Worm (Caenorhabditis elegans) whole organism, late embryonic: ENCODE data around the gene fbxa-182.
A peak's percentile ranks its signal among the peaks of the same experiment; 100 is the strongest.

Experiments used
- C38D4.7 ChIP-seq: fragments of 200-800 bp; sonication (Bioruptor generic); optimal IDR thresholded peaks from 2 replicates; lab custom pipeline; 2018; ENCODE audit warnings: mild to moderate bottlenecking, missing genetic modification characterization, moderate library complexity, missing compliant biosample characterization
- K02D7.2 ChIP-seq: sonication (generic microtip); optimal IDR thresholded peaks from 2 replicates; lab custom pipeline; 2017; ENCODE audit warnings: mild to moderate bottlenecking, missing genetic modification characterization, missing compliant biosample characterization
- K09A11.1 ChIP-seq: sonication (generic microtip); optimal IDR thresholded peaks from 2 replicates; lab custom pipeline; 2017; ENCODE audit warnings: antibody characterized with exemption, mild to moderate bottlenecking, missing genetic modification characterization, missing compliant biosample characterization; ENCODE audit not compliant: insufficient read depth
- T23F11.4 ChIP-seq: fragments of 200-800 bp; sonication (Bioruptor generic); optimal IDR thresholded peaks from 2 replicates; lab custom pipeline; 2018; ENCODE audit warnings: mild to moderate bottlenecking, missing genetic modification characterization, missing compliant biosample characterization
- Y22D7AL.16 ChIP-seq: sonication (generic microtip); optimal IDR thresholded peaks from 2 replicates; lab custom pipeline; 2016; ENCODE audit warnings: missing genetic modification characterization, missing compliant biosample characterization
- ahr-1 ChIP-seq: sonication (generic microtip); optimal IDR thresholded peaks from 2 replicates; lab custom pipeline; 2016; ENCODE audit warnings: missing genetic modification characterization, missing compliant biosample characterization
- ceh-18 ChIP-seq: sonication (generic microtip); optimal IDR thresholded peaks from 2 replicates; lab custom pipeline; 2016; ENCODE audit warnings: missing genetic modification characterization, missing compliant biosample characterization
- ceh-19 ChIP-seq: fragments of 200-800 bp; sonication (Bioruptor generic); optimal IDR thresholded peaks from 2 replicates; lab custom pipeline; 2018; ENCODE audit warnings: mild to moderate bottlenecking, missing genetic modification characterization, missing compliant biosample characterization
- ceh-31 ChIP-seq: sonication (generic microtip); optimal IDR thresholded peaks from 2 replicates; lab custom pipeline; 2016; ENCODE audit warnings: missing genetic modification characterization, missing compliant biosample characterization
- ceh-34 ChIP-seq: sonication (generic microtip); optimal IDR thresholded peaks from 2 replicates; lab custom pipeline; 2016; ENCODE audit warnings: mild to moderate bottlenecking, missing genetic modification characterization, missing compliant biosample characterization
- ceh-9 ChIP-seq: sonication (generic microtip); optimal IDR thresholded peaks from 2 replicates; lab custom pipeline; 2016; ENCODE audit warnings: mild to moderate bottlenecking, missing genetic modification characterization, inconsistent platforms, missing compliant biosample characterization
- che-1 ChIP-seq: sonication (generic microtip); optimal IDR thresholded peaks from 2 replicates; lab custom pipeline; 2016; ENCODE audit warnings: mild to moderate bottlenecking, missing genetic modification characterization, missing compliant biosample characterization
- elt-2 ChIP-seq: sonication (generic microtip); optimal IDR thresholded peaks from 2 replicates; lab custom pipeline; 2016; ENCODE audit warnings: missing genetic modification reagents, missing genetic modification characterization, missing compliant biosample characterization
- elt-4 ChIP-seq: sonication (generic microtip); optimal IDR thresholded peaks from 2 replicates; lab custom pipeline; 2016; ENCODE audit warnings: missing genetic modification characterization, missing compliant biosample characterization
- gmeb-2 ChIP-seq: sonication (generic microtip); optimal IDR thresholded peaks from 2 replicates; lab custom pipeline; 2016; ENCODE audit warnings: missing genetic modification characterization, inconsistent platforms, missing compliant biosample characterization
- hlh-30 ChIP-seq: sonication (generic microtip); optimal IDR thresholded peaks from 2 replicates; lab custom pipeline; 2017; ENCODE audit warnings: antibody characterized with exemption, missing genetic modification characterization, missing compliant biosample characterization; ENCODE audit not compliant: insufficient read depth
- hlh-8 ChIP-seq: sonication (generic microtip); optimal IDR thresholded peaks from 2 replicates; lab custom pipeline; 2016; ENCODE audit warnings: missing genotype, missing genetic modification characterization, missing compliant biosample characterization
- lim-6 ChIP-seq: sonication (generic microtip); optimal IDR thresholded peaks from 2 replicates; lab custom pipeline; 2016; ENCODE audit warnings: missing genetic modification characterization, missing compliant biosample characterization
- lin-11 ChIP-seq: fragments of 200-800 bp; sonication (Bioruptor generic); optimal IDR thresholded peaks from 2 replicates; lab custom pipeline; 2018; ENCODE audit warnings: mild to moderate bottlenecking, missing genetic modification characterization, missing compliant biosample characterization
- madf-2 ChIP-seq: sonication (generic microtip); optimal IDR thresholded peaks from 2 replicates; lab custom pipeline; 2017; ENCODE audit warnings: missing genetic modification characterization, missing compliant biosample characterization
- nhr-11 ChIP-seq: fragments of 150-350 bp; optimal IDR thresholded peaks from 2 replicates; lab custom pipeline; 2014; ENCODE audit warnings: missing biosample characterization, missing genetic modification characterization
- npax-4 ChIP-seq: sonication (generic microtip); optimal IDR thresholded peaks from 2 replicates; lab custom pipeline; 2016; ENCODE audit warnings: missing genetic modification characterization, missing compliant biosample characterization
- odd-2 ChIP-seq: sonication (generic microtip); optimal IDR thresholded peaks from 2 replicates; lab custom pipeline; 2017; ENCODE audit warnings: antibody characterized with exemption, mild to moderate bottlenecking, missing genetic modification characterization, missing compliant biosample characterization
- pag-3 ChIP-seq: sonication (generic microtip); optimal IDR thresholded peaks from 2 replicates; lab custom pipeline; 2016; ENCODE audit warnings: missing compliant biosample characterization, missing genetic modification characterization, borderline replicate concordance
- pax-1 ChIP-seq: fragments of 150-350 bp; optimal IDR thresholded peaks from 2 replicates; lab custom pipeline; 2014; ENCODE audit warnings: missing biosample characterization, missing genetic modification characterization
- pha-4 ChIP-seq: fragments of 150-350 bp; optimal IDR thresholded peaks from 2 replicates; lab custom pipeline; 2018; ENCODE audit warnings: missing biosample characterization, missing genetic modification reagents, missing genetic modification characterization
- pros-1 ChIP-seq: fragments of 150-350 bp; optimal IDR thresholded peaks from 2 replicates; lab custom pipeline; 2014; ENCODE audit warnings: missing biosample characterization, missing genetic modification reagents, missing genetic modification characterization
- rnt-1 ChIP-seq: sonication (generic microtip); optimal IDR thresholded peaks from 2 replicates; lab custom pipeline; 2016; ENCODE audit warnings: missing genetic modification characterization, missing compliant biosample characterization
- sdc-2 ChIP-seq: sonication (generic microtip); optimal IDR thresholded peaks from 2 replicates; lab custom pipeline; 2016; ENCODE audit warnings: missing genotype, missing genetic modification characterization, missing compliant biosample characterization
- sox-2 ChIP-seq: fragments of 200-800 bp; sonication (Bioruptor generic); IDR thresholded peaks from 2 replicates; pipeline ENCODE4 v1.3.6; 2022; ENCODE audit warnings: missing genetic modification reagents, missing genetic modification characterization, missing compliant biosample characterization
- syd-9 ChIP-seq: sonication (generic microtip); optimal IDR thresholded peaks from 2 replicates; lab custom pipeline; 2016; ENCODE audit warnings: mild to moderate bottlenecking, missing genetic modification characterization, moderate library complexity, missing compliant biosample characterization
- tbx-2 ChIP-seq: sonication (generic microtip); optimal IDR thresholded peaks from 2 replicates; lab custom pipeline; 2016; ENCODE audit warnings: missing genetic modification characterization, missing compliant biosample characterization
- tbx-7 ChIP-seq: sonication (generic microtip); optimal IDR thresholded peaks from 2 replicates; lab custom pipeline; 2016; ENCODE audit warnings: missing genotype, missing genetic modification characterization, missing compliant biosample characterization
- ttx-3 ChIP-seq: sonication (generic microtip); optimal IDR thresholded peaks from 2 replicates; lab custom pipeline; 2016; ENCODE audit warnings: missing genetic modification reagents, missing genetic modification characterization, missing compliant biosample characterization
- unc-3 ChIP-seq, 2 experiments: fragments of 200-800 bp in 1 of 2; sonication (Bioruptor generic) in 1 of 2; sonication (generic microtip) in 1 of 2; conservative IDR thresholded peaks in 1 of 2; optimal IDR thresholded peaks in 1 of 2; 2 replicates each; pipeline versions ENCODE4 v1.3.6 to Lab custom; 2016 to 2022; ENCODE audit warnings: missing compliant biosample characterization in 2 of 2, missing genetic modification characterization in 2 of 2, missing genetic modification reagents in 1 of 2
- unc-42 ChIP-seq: sonication (generic microtip); optimal IDR thresholded peaks from 2 replicates; lab custom pipeline; 2016; ENCODE audit warnings: missing genotype, missing genetic modification characterization, missing compliant biosample characterization
- unc-55 ChIP-seq: sonication (generic microtip); optimal IDR thresholded peaks from 2 replicates; lab custom pipeline; 2017; ENCODE audit warnings: missing biosample characterization, missing genetic modification reagents, missing genetic modification characterization
- unc-86 ChIP-seq: sonication (generic microtip); optimal IDR thresholded peaks from 2 replicates; lab custom pipeline; 2016; ENCODE audit warnings: missing genetic modification characterization, missing compliant biosample characterization
- ztf-16 ChIP-seq: sonication (generic microtip); optimal IDR thresholded peaks from 2 replicates; lab custom pipeline; 2017; ENCODE audit warnings: missing genetic modification characterization, missing compliant biosample characterization

fbxa-182 gene

DNA sequence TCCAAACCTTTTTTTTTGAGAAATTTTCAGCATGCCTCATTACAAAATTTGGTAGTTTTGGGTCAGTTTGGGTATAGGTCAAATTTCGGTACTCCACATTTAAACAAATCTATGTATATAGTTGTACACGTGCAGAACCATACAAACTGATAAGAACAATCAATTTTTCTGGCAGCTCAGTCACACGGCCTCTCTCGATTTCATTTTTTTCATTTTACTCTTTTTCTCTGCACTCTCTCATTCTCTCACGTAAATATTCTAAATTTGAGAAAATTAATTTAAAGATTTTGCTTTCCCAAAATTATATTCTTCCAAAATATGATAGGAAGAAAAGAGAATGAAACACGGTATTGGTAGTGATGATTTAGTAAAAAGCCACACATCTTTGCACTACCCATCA is 8.6 kb upstream of the fbxa-182 start:
- TF ChIP-seq elt-2 (tag; lab: Kevin White, UChicago) (peak; percentile 24), ceh-18 (no peak)

DNA sequence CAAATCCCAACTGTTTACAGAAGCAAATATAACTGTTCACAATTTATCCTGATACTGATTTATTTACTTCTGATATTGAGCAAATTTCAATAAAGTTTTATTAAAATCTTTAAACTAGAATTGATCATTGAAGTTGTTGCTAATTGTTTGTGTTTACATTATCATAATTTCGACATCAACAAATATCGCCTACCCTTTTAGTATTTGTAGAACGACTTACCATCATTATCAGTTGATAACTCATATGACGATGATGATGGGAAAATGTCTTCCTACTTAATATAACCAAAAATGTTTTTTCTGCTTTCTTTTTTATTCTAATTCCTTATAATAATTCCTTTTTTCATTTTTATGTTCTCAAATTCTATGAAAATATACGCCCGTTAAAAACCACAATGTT is 8.1 kb upstream of the fbxa-182 start:
- TF ChIP-seq pag-3 (tag; lab: Kevin White, UChicago) (no peak), elt-2 (tag; lab: Kevin White, UChicago) (peak; percentile 21)

- no peak for TF ChIP-seq ceh-34 (tag; lab: Kevin White, UChicago)
- TF ChIP-seq unc-3 (GFP tag; conservative IDR thresholded peaks at IDR 0.05; lab: Robert Waterston, UW), result no peak
- no peak for TF ChIP-seq unc-3 (tag; optimal IDR thresholded peaks at IDR 0.05; lab: Kevin White, UChicago)
- no peak for TF ChIP-seq unc-42 (tag; lab: Kevin White, UChicago)
- no peak for TF ChIP-seq lin-11
- TF ChIP-seq syd-9 (tag; lab: Kevin White, UChicago), result no peak
- TF ChIP-seq ceh-9 (tag; lab: Kevin White, UChicago), result no peak
- TF ChIP-seq T23F11.4 (GFP tag; lab: Kevin White, UChicago), result no peak
- TF ChIP-seq tbx-2, result no peak
- no peak for TF ChIP-seq ttx-3 (tag; lab: Kevin White, UChicago)
- no peak for TF ChIP-seq C38D4.7 (GFP tag; lab: Kevin White, UChicago)
- no peak for TF ChIP-seq elt-4 (tag; lab: Kevin White, UChicago)
- no peak for TF ChIP-seq hlh-30 (tag; lab: Kevin White, UChicago)
- no peak for TF ChIP-seq rnt-1 (tag; lab: Kevin White, UChicago)
- TF ChIP-seq unc-55 (GFP tag; lab: Kevin White, UChicago), result no peak
- TF ChIP-seq madf-2 (tag; lab: Kevin White, UChicago), result no peak
- TF ChIP-seq odd-2, result no peak
- TF ChIP-seq sox-2 (GFP tag; lab: Robert Waterston, UW), result no peak
- no peak for TF ChIP-seq hlh-8 (tag; lab: Kevin White, UChicago)
Observed at ce11 chrII:2418836-2419235, 6.3 kb upstream of the fbxa-182 start, which contains the start of gene fbxc-20. Gene fbxc-20 (plus strand): TSS chrII:2419136.

- TF ChIP-seq unc-86 (tag; lab: Kevin White, UChicago), result no peak
- TF ChIP-seq npax-4, result no peak
- no peak for TF ChIP-seq che-1
- TF ChIP-seq rnt-1 (tag; lab: Kevin White, UChicago), result no peak
- no peak for TF ChIP-seq ceh-31
- TF ChIP-seq pha-4 (tag; lab: Kevin White, UChicago), result no peak
- TF ChIP-seq hlh-30 (tag; lab: Kevin White, UChicago), result no peak
Observed at ce11 chrII:2417889-2418288, 5.3 kb upstream of the fbxa-182 start, which contains the start of the genes F42G2.5 and F42G2.7. Gene F42G2.5 (minus strand): TSS chrII:2417989. Gene F42G2.7 (plus strand): TSS chrII:2418158.

DNA sequence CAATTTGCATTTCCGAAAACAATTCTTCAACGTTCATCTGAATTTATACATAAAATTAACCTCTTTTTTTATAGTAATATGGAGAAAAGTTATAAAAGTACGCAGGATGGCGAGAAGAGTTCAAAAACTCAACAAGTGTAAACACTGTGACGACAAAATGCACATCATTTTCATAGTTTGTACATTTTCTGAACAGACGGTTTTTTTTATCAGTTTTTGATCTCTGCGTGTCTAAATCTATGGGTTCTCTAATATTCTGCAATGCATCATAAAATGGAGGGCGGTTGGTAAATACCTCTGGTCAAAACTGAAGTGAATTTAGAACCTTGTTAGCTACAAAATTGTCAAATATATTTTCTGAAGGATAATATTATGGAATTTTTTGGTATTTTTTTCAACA is 2.9 kb upstream of the fbxa-182 start, which contains the start of gene fbxa-4:
Gene fbxa-4, minus strand, starts transcription at position 93 of the 400 bp plus-strand sequence.
- TF ChIP-seq nhr-11 (tag; lab: Kevin White, UChicago), result no peak
- TF ChIP-seq Y22D7AL.16 (tag; lab: Kevin White, UChicago), result no peak
- no peak for TF ChIP-seq elt-2 (tag; lab: Kevin White, UChicago)
- TF ChIP-seq K09A11.1 (tag; lab: Kevin White, UChicago), result no peak
- TF ChIP-seq npax-4, result no peak
- no peak for TF ChIP-seq pax-1
- TF ChIP-seq ceh-19, result no peak
- no peak for TF ChIP-seq sdc-2 (tag; lab: Kevin White, UChicago)
- TF ChIP-seq gmeb-2 (tag; lab: Kevin White, UChicago), result no peak
- no peak for TF ChIP-seq K02D7.2
- no peak for TF ChIP-seq ceh-31
- TF ChIP-seq ceh-18, result no peak
- TF ChIP-seq pros-1, result no peak
- TF ChIP-seq tbx-7 (tag; lab: Kevin White, UChicago), result no peak
- no peak for TF ChIP-seq ztf-16 (tag; lab: Kevin White, UChicago)
- no peak for TF ChIP-seq sox-2 (GFP tag; lab: Robert Waterston, UW)
- TF ChIP-seq lim-6 (tag; lab: Kevin White, UChicago), result no peak
- TF ChIP-seq ahr-1 (tag; lab: Kevin White, UChicago), result no peak
